Fruit fly (Drosophila melanogaster) whole organism, adult: Measurements from ENCODE around the gene CG31675.

Experiments used
- CG11617 ChIP-seq: fragments of 200-800 bp; sonication (Bioruptor generic); optimal IDR thresholded peaks from 2 replicates; lab custom pipeline; 2017; ENCODE audit warnings: mild to moderate bottlenecking, missing biosample characterization, missing genetic modification reagents, missing genetic modification characterization
- CG12768 ChIP-seq: fragments of 200-800 bp; sonication (Bioruptor generic); optimal IDR thresholded peaks from 2 replicates; lab custom pipeline; 2017; ENCODE audit warnings: missing biosample characterization, missing genetic modification characterization, mild to moderate bottlenecking, moderate library complexity, missing genetic modification reagents
- CG14711 ChIP-seq: fragments of 200-800 bp; sonication (Bioruptor generic); optimal IDR thresholded peaks from 2 replicates; lab custom pipeline; 2018; ENCODE audit warnings: missing biosample characterization, mild to moderate bottlenecking, missing genetic modification characterization, moderate library complexity
- CG1620 ChIP-seq: fragments of 200-800 bp; sonication (Bioruptor generic); optimal IDR thresholded peaks from 2 replicates; lab custom pipeline; 2016; ENCODE audit warnings: missing biosample characterization, missing genetic modification characterization
- CG33017 ChIP-seq: fragments of 200-800 bp; sonication (Bioruptor generic); optimal IDR thresholded peaks from 2 replicates; lab custom pipeline; 2018; ENCODE audit warnings: missing biosample characterization, mild to moderate bottlenecking, missing genetic modification characterization, moderate library complexity
- CG5204 ChIP-seq: fragments of 200-800 bp; sonication (Bioruptor generic); optimal IDR thresholded peaks from 2 replicates; lab custom pipeline; 2016; ENCODE audit warnings: missing biosample characterization, missing genetic modification characterization
- CG7045 ChIP-seq: fragments of 200-800 bp; sonication (Bioruptor generic); optimal IDR thresholded peaks from 2 replicates; lab custom pipeline; 2017; ENCODE audit warnings: missing biosample characterization, mild to moderate bottlenecking, missing genetic modification characterization
- CG7101 ChIP-seq: fragments of 200-800 bp; sonication (Bioruptor generic); optimal IDR thresholded peaks from 2 replicates; lab custom pipeline; 2018; ENCODE audit warnings: missing biosample characterization, mild to moderate bottlenecking, missing genetic modification characterization, moderate library complexity
- Clk ChIP-seq: fragments of 200-800 bp; sonication (Bioruptor generic); optimal IDR thresholded peaks from 2 replicates; lab custom pipeline; 2017; ENCODE audit warnings: missing biosample characterization, missing genetic modification characterization
- Crg-1 ChIP-seq: fragments of 200-800 bp; sonication (Bioruptor generic); optimal IDR thresholded peaks from 2 replicates; lab custom pipeline; 2016; ENCODE audit warnings: missing biosample characterization, missing genetic modification characterization
- Hr96 ChIP-seq: fragments of 200-800 bp; sonication (Bioruptor generic); optimal IDR thresholded peaks from 2 replicates; lab custom pipeline; 2016; ENCODE audit warnings: missing biosample characterization, missing genetic modification characterization
- Mnt ChIP-seq: fragments of 200-800 bp; sonication (Bioruptor generic); optimal IDR thresholded peaks from 2 replicates; lab custom pipeline; 2016; ENCODE audit warnings: missing biosample characterization, mild to moderate bottlenecking, missing genetic modification characterization
- bab1 ChIP-seq: fragments of 200-800 bp; sonication (Bioruptor generic); optimal IDR thresholded peaks from 3 replicates; lab custom pipeline; 2019; ENCODE audit warnings: missing biosample characterization, mild to moderate bottlenecking, missing genetic modification characterization, moderate library complexity
- cic ChIP-seq: fragments of 200-800 bp; sonication (Bioruptor generic); optimal IDR thresholded peaks from 2 replicates; lab custom pipeline; 2017; ENCODE audit warnings: missing biosample characterization, mild to moderate bottlenecking, missing genetic modification characterization, moderate library complexity
- cnc ChIP-seq, 2 experiments: fragments of >200 bp; optimal IDR thresholded peaks; 2 replicates each; lab custom pipeline; 2017
- kay ChIP-seq: fragments of 200-800 bp; sonication (Bioruptor generic); peaks from one replicate; lab custom pipeline; 2016; ENCODE audit warnings: missing biosample characterization, missing genetic modification characterization, borderline replicate concordance
- ovo ChIP-seq: fragments of 200-800 bp; sonication (Bioruptor generic); optimal IDR thresholded peaks from 2 replicates; lab custom pipeline; 2016; ENCODE audit warnings: missing biosample characterization, missing genetic modification characterization
- pad ChIP-seq: fragments of 200-800 bp; sonication (Bioruptor generic); optimal IDR thresholded peaks from 3 replicates; lab custom pipeline; 2017; ENCODE audit warnings: missing biosample characterization, missing genetic modification characterization, mild to moderate bottlenecking, moderate library complexity, missing genetic modification reagents
- tj ChIP-seq: fragments of 200-800 bp; sonication (Bioruptor generic); optimal IDR thresholded peaks from 3 replicates; lab custom pipeline; 2017; ENCODE audit warnings: missing biosample characterization, mild to moderate bottlenecking, missing genetic modification characterization, moderate library complexity
- toe ChIP-seq: fragments of 200-800 bp; sonication (Bioruptor generic); optimal IDR thresholded peaks from 2 replicates; lab custom pipeline; 2016; ENCODE audit warnings: missing biosample characterization, missing genetic modification characterization

Gene CG31675

DNA sequence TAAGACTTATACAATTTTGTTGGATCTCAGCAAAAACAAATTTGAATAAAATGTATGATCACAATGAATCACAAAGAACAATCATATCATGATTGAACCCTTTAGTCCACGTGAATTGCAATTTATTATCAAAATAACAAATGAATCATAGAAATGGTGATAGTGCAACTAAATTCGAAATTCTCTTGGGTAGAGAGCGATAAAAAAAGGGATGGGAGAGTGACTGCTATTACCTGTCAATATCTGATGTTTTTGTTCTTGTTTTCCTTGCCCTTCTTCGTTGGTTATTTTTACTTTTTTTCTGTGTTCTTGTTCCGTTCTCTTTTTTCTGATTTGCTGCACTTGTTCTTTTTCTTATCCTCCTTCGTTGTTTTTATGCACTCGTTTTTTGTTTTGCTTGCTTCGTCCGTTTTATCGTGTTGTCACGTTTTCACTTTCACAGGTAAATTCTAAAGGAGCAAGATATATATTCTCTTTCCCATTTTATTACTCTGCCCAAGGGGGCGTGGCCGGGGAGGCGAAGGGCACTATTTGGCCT lies 49.2 kb downstream of the CG31675 start:
- TF ChIP-seq CG14711 (tag; lab: Kevin White, UChicago) (no peak), CG11617 (GFP tag; lab: Kevin White, UChicago) (no peak), Mnt (no peak)

DNA sequence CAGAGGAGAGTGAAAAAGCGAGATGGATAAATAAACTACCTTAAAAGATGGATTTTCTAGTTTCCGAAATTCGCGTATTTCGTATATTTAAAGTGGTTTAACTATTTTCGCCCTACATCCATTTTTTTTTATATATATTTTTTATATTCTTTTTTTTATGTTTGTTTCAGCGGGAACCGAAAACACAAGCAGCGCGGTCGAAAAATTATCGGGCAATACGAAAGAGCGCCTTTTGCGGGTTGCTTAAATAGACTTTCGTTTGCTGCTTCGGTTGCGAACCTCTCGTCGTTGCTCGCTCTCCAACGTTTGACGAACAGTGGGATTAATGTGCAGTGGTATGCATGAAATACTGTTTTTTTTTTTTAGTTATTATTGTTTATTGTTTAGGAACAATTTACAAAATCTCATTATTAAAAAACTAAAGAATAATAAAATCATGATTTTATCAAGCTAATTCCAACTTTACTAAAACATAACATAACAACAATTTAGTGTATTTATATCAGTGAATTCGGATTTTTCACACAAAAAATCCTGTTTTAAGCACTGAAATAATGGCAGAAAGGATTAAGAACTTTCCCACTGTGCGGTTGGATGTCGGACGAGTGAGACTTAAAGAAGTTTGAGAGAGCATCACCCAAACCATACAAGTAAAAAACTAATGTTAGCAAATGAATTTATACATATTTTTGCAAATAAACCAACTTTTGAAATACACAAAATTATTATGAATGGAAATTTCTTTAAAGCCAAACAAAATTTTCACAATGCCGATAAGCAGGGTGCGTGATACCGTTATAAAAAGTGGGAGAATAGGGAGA lies 49.9 kb downstream of the CG31675 start:
- TF ChIP-seq CG14711 (tag; lab: Kevin White, UChicago) (peak; percentile 64), pad (GFP tag; lab: Kevin White, UChicago) (peak; percentile 87), cic (GFP tag; lab: Kevin White, UChicago) (peak; percentile 14), ovo (GFP tag; lab: Kevin White, UChicago) (peak; percentile 95), cnc (optimal IDR thresholded peaks at IDR 0.05; lab: Kevin White, UChicago) (no peak), Mnt (peak; percentile 37), CG5204 (GFP tag; lab: Kevin White, UChicago) (no peak), CG12768 (peak; percentile 50), CG33017 (tag; lab: Kevin White, UChicago) (peak; percentile 70), toe (GFP tag; lab: Kevin White, UChicago) (peak; percentile 30), bab1 (GFP tag; lab: Kevin White, UChicago) (no peak), CG1620 (GFP tag; lab: Kevin White, UChicago) (no peak), kay (GFP tag; lab: Kevin White, UChicago) (peak; percentile 91), CG7101 (tag; lab: Kevin White, UChicago) (peak; percentile 48)

DNA sequence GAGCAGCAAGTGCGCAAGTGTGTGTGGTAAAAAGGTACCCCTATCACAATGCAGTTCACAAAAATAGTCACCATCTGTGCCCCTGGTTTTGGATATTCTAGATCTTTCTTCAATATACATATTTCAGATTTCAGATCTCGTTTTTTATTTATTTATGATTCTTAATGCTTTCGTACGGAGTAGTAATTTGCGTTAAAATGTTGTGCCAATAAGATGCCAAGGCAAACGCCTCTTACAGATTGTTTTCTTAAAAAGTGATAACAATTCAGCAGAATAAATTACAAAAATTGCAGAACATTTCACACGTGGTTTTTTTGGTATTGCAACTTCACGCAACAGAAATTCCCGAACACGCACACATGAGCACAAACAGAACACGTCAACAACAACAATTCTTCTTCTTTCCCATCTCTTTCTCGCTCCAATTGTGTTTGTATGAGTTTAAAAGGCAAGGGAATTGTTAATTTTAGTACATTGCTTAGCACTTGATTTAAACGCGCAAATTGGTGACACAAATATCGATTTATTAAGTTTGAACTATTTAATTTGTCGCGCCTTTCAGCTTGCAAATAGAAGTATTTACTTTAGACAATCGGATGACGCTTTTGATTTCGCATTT lies 50.6 kb downstream of the CG31675 start:
- TF ChIP-seq CG7045 (GFP tag; lab: Kevin White, UChicago) (peak; percentile 72), pad (GFP tag; lab: Kevin White, UChicago) (no peak), cic (GFP tag; lab: Kevin White, UChicago) (peak; percentile 8), Hr96 (GFP tag; lab: Kevin White, UChicago) (peak; percentile 68), CG7101 (tag; lab: Kevin White, UChicago) (peak; percentile 69), CG14711 (tag; lab: Kevin White, UChicago) (no peak), CG11617 (GFP tag; lab: Kevin White, UChicago) (peak; percentile 63), ovo (GFP tag; lab: Kevin White, UChicago) (no peak), Crg-1 (GFP tag; lab: Kevin White, UChicago) (no peak), CG5204 (GFP tag; lab: Kevin White, UChicago) (no peak), cnc (optimal IDR thresholded peaks at IDR 0.05; lab: Kevin White, UChicago) (no peak), kay (GFP tag; lab: Kevin White, UChicago) (no peak), toe (GFP tag; lab: Kevin White, UChicago) (peak; percentile 72), tj (GFP tag; lab: Kevin White, UChicago) (peak; percentile 35), bab1 (GFP tag; lab: Kevin White, UChicago) (peak; percentile 85), Clk (peak; percentile 46), CG1620 (GFP tag; lab: Kevin White, UChicago) (no peak), CG12768 (no peak), CG33017 (tag; lab: Kevin White, UChicago) (peak; percentile 79), Mnt (peak; percentile 46)

DNA sequence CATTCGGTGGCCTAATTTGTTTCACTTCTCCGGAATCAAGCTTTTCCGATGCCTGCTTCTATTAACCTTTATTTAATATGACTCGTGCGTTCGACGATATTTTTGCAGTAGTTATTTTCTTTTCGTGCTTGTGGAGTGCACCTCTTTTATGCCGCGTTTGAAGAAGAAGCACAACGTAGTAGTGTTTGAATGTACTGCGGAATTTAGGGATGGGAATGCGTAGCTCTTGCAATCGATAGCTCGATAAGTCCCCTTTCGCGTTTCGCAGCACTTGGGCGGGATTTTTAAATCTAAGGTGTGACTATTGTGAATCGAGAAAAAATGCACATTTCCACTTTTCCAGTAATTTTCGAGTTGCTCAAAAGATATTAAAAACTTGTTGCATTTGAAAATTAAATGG lies 51.2 kb downstream of the CG31675 start, which contains the start of the genes CG43739 and sky:
TSS of gene CG43739 (minus strand) at position 199 of the 400 bp plus-strand sequence.
TSS of gene sky (minus strand) at position 199 of the 400 bp plus-strand sequence.
- peak; percentile 11 for TF ChIP-seq CG14711 (tag; lab: Kevin White, UChicago)
- peak; percentile 8 for TF ChIP-seq bab1 (GFP tag; lab: Kevin White, UChicago)
- TF ChIP-seq Clk: no peak
- TF ChIP-seq cic (GFP tag; lab: Kevin White, UChicago): peak; percentile 76
- TF ChIP-seq CG12768: peak; percentile 3
- no peak for TF ChIP-seq CG33017 (tag; lab: Kevin White, UChicago)
- TF ChIP-seq toe (GFP tag; lab: Kevin White, UChicago): no peak
- TF ChIP-seq CG7101 (tag; lab: Kevin White, UChicago): peak; percentile 2
- no peak for TF ChIP-seq kay (GFP tag; lab: Kevin White, UChicago)
- TF ChIP-seq CG11617 (GFP tag; lab: Kevin White, UChicago): no peak
- peak; percentile 3 for TF ChIP-seq pad (GFP tag; lab: Kevin White, UChicago)
